Fruit fly (Drosophila melanogaster) whole organism, prepupa: ENCODE measurements around the gene CG33764.

Source experiments
- CG10669 ChIP-seq: fragments of 200-800 bp; sonication (Bioruptor generic); optimal IDR thresholded peaks from 3 replicates; lab custom pipeline; 2018; ENCODE audit warnings: missing biosample characterization, mild to moderate bottlenecking, missing genetic modification characterization, moderate library complexity
- CG3032 ChIP-seq: fragments of 200-800 bp; optimal IDR thresholded peaks from 2 replicates; lab custom pipeline; 2019; ENCODE audit warnings: missing biosample characterization, mild to moderate bottlenecking, missing genetic modification characterization, moderate library complexity
- CG34406 ChIP-seq: fragments of 200-800 bp; sonication (Bioruptor generic); optimal IDR thresholded peaks from 3 replicates; lab custom pipeline; 2016; ENCODE audit warnings: missing biosample characterization, missing genetic modification characterization
- Lpt ChIP-seq: fragments of 200-800 bp; sonication (Bioruptor generic); optimal IDR thresholded peaks from 3 replicates; lab custom pipeline; 2016; ENCODE audit warnings: missing biosample characterization, missing genetic modification characterization
- achi ChIP-seq: fragments of 200-800 bp; sonication (Bioruptor generic); optimal IDR thresholded peaks from 3 replicates; lab custom pipeline; 2016; ENCODE audit warnings: missing biosample characterization, missing genetic modification characterization
- eg ChIP-seq: fragments of 200-800 bp; sonication (Bioruptor generic); IDR thresholded peaks from 3 replicates; pipeline ENCODE4 v1.3.6; 2022; ENCODE audit warnings: missing biosample characterization, missing genetic modification characterization
- esn ChIP-seq: fragments of 200-800 bp; sonication (Bioruptor generic); optimal IDR thresholded peaks from 2 replicates; lab custom pipeline; 2016; ENCODE audit warnings: missing biosample characterization, mild to moderate bottlenecking, missing genetic modification characterization, moderate library complexity
- pdm3 ChIP-seq: fragments of 200-800 bp; sonication (Bioruptor generic); optimal IDR thresholded peaks from 3 replicates; lab custom pipeline; 2016; ENCODE audit warnings: missing biosample characterization, missing genetic modification characterization
- salr ChIP-seq, 2 experiments: fragments of 200-800 bp; sonication (Bioruptor generic); optimal IDR thresholded peaks; 3 replicates each; lab custom pipeline; 2016 to 2018; ENCODE audit warnings: missing biosample characterization in 2 of 2, missing genetic modification characterization in 2 of 2, mild to moderate bottlenecking in 1 of 2

dm6 chr3L:4269920-4270319, 2.6 kb upstream of the CG33764 start:
- peak; percentile 76 for TF ChIP-seq eg (GFP tag; lab: Robert Waterston, UW)
- TF ChIP-seq esn (GFP tag; lab: Kevin White, UChicago): peak; percentile 75
- TF ChIP-seq Lpt (GFP tag; lab: Kevin White, UChicago): peak; percentile 74
- peak; percentile 83 for TF ChIP-seq CG3032
- TF ChIP-seq achi (GFP tag; lab: Kevin White, UChicago): peak; percentile 81
- TF ChIP-seq salr (GFP tag; optimal IDR thresholded peaks at IDR 0.05; lab: Kevin White, UChicago): peak; percentile 15 to 70
- peak; percentile 76 for TF ChIP-seq CG34406 (GFP tag; lab: Kevin White, UChicago)
- TF ChIP-seq pdm3 (GFP tag; lab: Kevin White, UChicago): peak; percentile 59
- TF ChIP-seq CG10669: peak; percentile 66
